Worm (Caenorhabditis elegans) whole organism, mixed stage, embryonic: ENCODE measurements around the gene mttu-1.

Experiments
- M03D4.4 ChIP-seq: sonication (generic microtip); optimal IDR thresholded peaks from 2 replicates; lab custom pipeline; 2017; ENCODE audit warnings: mild to moderate bottlenecking, missing genetic modification characterization, missing compliant biosample characterization
- bed-3 ChIP-seq: fragments of 200-800 bp; sonication (Bioruptor generic); optimal IDR thresholded peaks from 3 replicates; lab custom pipeline; 2018; ENCODE audit warnings: mild to moderate bottlenecking, missing genetic modification characterization, moderate library complexity, missing compliant biosample characterization
- blmp-1 ChIP-seq: fragments of 150-350 bp; optimal IDR thresholded peaks from 2 replicates; lab custom pipeline; 2014; ENCODE audit warnings: missing biosample characterization, missing genetic modification characterization
- ceh-39 ChIP-seq: fragments of 150-350 bp; optimal IDR thresholded peaks from 2 replicates; lab custom pipeline; 2014; ENCODE audit warnings: missing biosample characterization, missing genetic modification characterization
- ceh-43 ChIP-seq: fragments of 200-800 bp; sonication (Bioruptor generic); optimal IDR thresholded peaks from 2 replicates; lab custom pipeline; 2018; ENCODE audit warnings: mild to moderate bottlenecking, missing genetic modification characterization, moderate library complexity, missing compliant biosample characterization
- ceh-83 ChIP-seq: fragments of 200-800 bp; sonication (Bioruptor generic); optimal IDR thresholded peaks from 2 replicates; lab custom pipeline; 2018; ENCODE audit warnings: mild to moderate bottlenecking, missing genetic modification characterization, missing compliant biosample characterization
- ces-1 ChIP-seq: fragments of 150-350 bp; optimal IDR thresholded peaks from 2 replicates; lab custom pipeline; 2014; ENCODE audit warnings: missing biosample characterization, missing genetic modification reagents, missing genetic modification characterization
- cnd-1 ChIP-seq: fragments of 200-800 bp; sonication (Bioruptor generic); optimal IDR thresholded peaks from 2 replicates; lab custom pipeline; 2018; ENCODE audit warnings: mild to moderate bottlenecking, missing genetic modification characterization, missing compliant biosample characterization
- drap-1 ChIP-seq: fragments of 200-800 bp; sonication (Bioruptor generic); optimal IDR thresholded peaks from 3 replicates; lab custom pipeline; 2018; ENCODE audit warnings: mild to moderate bottlenecking, missing genetic modification characterization, missing compliant biosample characterization
- elt-1 ChIP-seq: sonication (generic microtip); optimal IDR thresholded peaks from 2 replicates; lab custom pipeline; 2017; ENCODE audit warnings: missing genetic modification characterization, mild to moderate bottlenecking, missing compliant biosample characterization, antibody characterized with exemption, moderate library complexity, borderline replicate concordance; ENCODE audit not compliant: insufficient read depth
- elt-3 ChIP-seq: fragments of 150-350 bp; optimal IDR thresholded peaks from 2 replicates; lab custom pipeline; 2014; ENCODE audit warnings: missing biosample characterization, missing genetic modification characterization
- flh-1 ChIP-seq: fragments of 200-800 bp; sonication (Bioruptor generic); optimal IDR thresholded peaks from 2 replicates; lab custom pipeline; 2018; ENCODE audit warnings: mild to moderate bottlenecking, missing genetic modification characterization, moderate library complexity, missing compliant biosample characterization
- ham-2 ChIP-seq: fragments of 200-800 bp; sonication (Bioruptor generic); optimal IDR thresholded peaks from 2 replicates; lab custom pipeline; 2018; ENCODE audit warnings: mild to moderate bottlenecking, missing genetic modification characterization, missing compliant biosample characterization
- hlh-1 ChIP-seq: fragments of 150-350 bp; optimal IDR thresholded peaks from 2 replicates; lab custom pipeline; 2014; ENCODE audit warnings: missing biosample characterization, missing genetic modification reagents, missing genetic modification characterization
- lin-13 ChIP-seq: fragments of 150-350 bp; optimal IDR thresholded peaks from 2 replicates; lab custom pipeline; 2014; ENCODE audit warnings: missing biosample characterization, missing genetic modification characterization
- lin-32 ChIP-seq: fragments of 200-800 bp; sonication (Bioruptor generic); optimal IDR thresholded peaks from 2 replicates; lab custom pipeline; 2018; ENCODE audit warnings: mild to moderate bottlenecking, missing genetic modification characterization, missing compliant biosample characterization
- lsy-2 ChIP-seq: fragments of 150-350 bp; optimal IDR thresholded peaks from 2 replicates; lab custom pipeline; 2014; ENCODE audit warnings: missing biosample characterization, missing genetic modification characterization
- mep-1 ChIP-seq: fragments of 150-350 bp; optimal IDR thresholded peaks from 2 replicates; lab custom pipeline; 2017; ENCODE audit warnings: missing biosample characterization, missing genetic modification reagents, missing genetic modification characterization, inconsistent platforms
- mls-2 ChIP-seq: sonication (generic microtip); optimal IDR thresholded peaks from 2 replicates; lab custom pipeline; 2016; ENCODE audit warnings: mild to moderate bottlenecking, missing genetic modification characterization, moderate library complexity, missing compliant biosample characterization
- nhr-12 ChIP-seq: fragments of 150-350 bp; optimal IDR thresholded peaks from 2 replicates; lab custom pipeline; 2014; ENCODE audit warnings: missing biosample characterization, missing genetic modification characterization
- nhr-2 ChIP-seq: fragments of 150-350 bp; optimal IDR thresholded peaks from 2 replicates; lab custom pipeline; 2014; ENCODE audit warnings: missing biosample characterization, missing genetic modification characterization
- nhr-237 ChIP-seq: fragments of 150-350 bp; optimal IDR thresholded peaks from 2 replicates; lab custom pipeline; 2014; ENCODE audit warnings: missing biosample characterization, missing genetic modification characterization
- nhr-28 ChIP-seq: fragments of 150-350 bp; optimal IDR thresholded peaks from 2 replicates; lab custom pipeline; 2014; ENCODE audit warnings: missing biosample characterization, missing genetic modification characterization
- nhr-76 ChIP-seq: sonication (generic microtip); optimal IDR thresholded peaks from 2 replicates; lab custom pipeline; 2017; ENCODE audit warnings: missing biosample characterization, missing genetic modification characterization
- pha-4 ChIP-seq: fragments of 150-350 bp; optimal IDR thresholded peaks from 2 replicates; lab custom pipeline; 2018; ENCODE audit warnings: missing biosample characterization, missing genetic modification reagents, missing genetic modification characterization
- sem-2 ChIP-seq: fragments of 200-800 bp; sonication (Bioruptor generic); optimal IDR thresholded peaks from 2 replicates; lab custom pipeline; 2018; ENCODE audit warnings: mild to moderate bottlenecking, missing genetic modification characterization, missing compliant biosample characterization
- snpc-4 ChIP-seq: fragments of 150-350 bp; optimal IDR thresholded peaks from 2 replicates; lab custom pipeline; 2014; ENCODE audit warnings: missing biosample characterization, missing genetic modification characterization
- sptf-1 ChIP-seq: sonication (generic microtip); optimal IDR thresholded peaks from 2 replicates; lab custom pipeline; 2017; ENCODE audit warnings: mild to moderate bottlenecking, missing genetic modification characterization, moderate library complexity, missing compliant biosample characterization
- tbx-8 ChIP-seq: fragments of 200-800 bp; sonication (Bioruptor generic); optimal IDR thresholded peaks from 2 replicates; lab custom pipeline; 2018; ENCODE audit warnings: mild to moderate bottlenecking, missing genetic modification characterization, moderate library complexity, missing compliant biosample characterization
- unc-120 ChIP-seq: sonication (generic microtip); optimal IDR thresholded peaks from 2 replicates; lab custom pipeline; 2017; ENCODE audit warnings: missing genetic modification characterization, missing compliant biosample characterization; ENCODE audit not compliant: poor library complexity, severe bottlenecking
- unc-39 ChIP-seq: fragments of 150-350 bp; optimal IDR thresholded peaks from 2 replicates; lab custom pipeline; 2014; ENCODE audit warnings: missing biosample characterization, missing genetic modification characterization
- unc-62 ChIP-seq: fragments of 150-350 bp; optimal IDR thresholded peaks from 2 replicates; lab custom pipeline; 2014; ENCODE audit warnings: missing biosample characterization, missing genetic modification reagents, missing genetic modification characterization
- zip-8 ChIP-seq: fragments of 150-350 bp; optimal IDR thresholded peaks from 2 replicates; lab custom pipeline; 2014; ENCODE audit warnings: missing biosample characterization, missing genetic modification characterization
- ztf-11 ChIP-seq: fragments of 150-350 bp; optimal IDR thresholded peaks from 2 replicates; lab custom pipeline; 2014; ENCODE audit warnings: missing biosample characterization, missing genetic modification characterization

The mttu-1 gene

ce11 chrIV:11285239-11285638, 11.4 kb downstream of the mttu-1 start:
- TF ChIP-seq ztf-11 (no peak), lsy-2 (tag; lab: Kevin White, UChicago) (no peak), cnd-1 (no peak), nhr-2 (no peak), elt-3 (tag; lab: Kevin White, UChicago) (no peak)

DNA sequence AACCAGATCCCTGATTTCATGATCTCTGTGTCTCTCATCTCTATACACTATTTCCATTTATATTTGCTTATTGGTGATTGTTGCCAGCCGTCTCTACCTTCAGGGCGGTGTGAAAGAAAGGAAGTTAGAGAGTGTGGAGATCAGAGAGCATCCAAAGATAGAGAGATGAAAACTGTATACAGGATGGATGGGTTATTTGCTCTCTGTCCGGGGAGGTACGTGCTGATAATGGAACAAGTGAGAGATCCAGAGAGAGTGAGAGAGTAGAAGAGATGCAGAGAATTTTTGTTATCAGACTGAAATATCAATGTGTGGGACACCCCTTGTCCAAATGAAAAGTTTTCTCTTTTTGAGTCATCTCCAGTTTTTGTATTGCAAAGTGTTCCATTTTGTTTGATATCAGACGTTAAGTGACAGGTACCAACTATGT, 12.6 kb downstream of the mttu-1 start:
- TF ChIP-seq pha-4 (tag; lab: Kevin White, UChicago) = peak; percentile 24
- no peak for TF ChIP-seq sptf-1 (tag; lab: Kevin White, UChicago)
- TF ChIP-seq, all 35 proteins: peak for 1

DNA sequence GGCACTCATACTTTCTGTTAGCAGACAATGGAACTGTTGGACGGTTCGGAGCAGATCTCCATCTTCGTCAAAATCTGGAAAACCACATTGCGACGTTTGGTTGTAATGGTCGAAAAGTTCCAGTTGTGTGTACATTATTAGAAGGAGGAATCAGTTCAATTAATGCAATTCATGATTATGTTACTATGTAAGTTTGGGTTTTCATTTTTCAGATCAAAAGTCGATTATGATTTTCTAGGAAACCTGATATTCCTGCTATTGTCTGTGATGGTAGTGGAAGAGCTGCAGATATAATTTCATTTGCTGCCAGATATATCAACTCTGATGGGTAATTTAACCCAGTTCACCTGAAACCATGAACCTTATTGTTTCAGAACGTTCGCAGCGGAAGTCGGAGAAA, 20.7 kb downstream of the mttu-1 start:
- TF ChIP-seq M03D4.4 (no peak), ceh-39 (tag; lab: Kevin White, UChicago) (no peak), nhr-2 (no peak), cnd-1 (no peak), flh-1 (GFP tag; lab: Kevin White, UChicago) (no peak), bed-3 (GFP tag; lab: Kevin White, UChicago) (no peak), nhr-12 (no peak), ham-2 (GFP tag; lab: Kevin White, UChicago) (no peak), unc-120 (tag; lab: Kevin White, UChicago) (no peak), sptf-1 (tag; lab: Kevin White, UChicago) (no peak), lin-32 (GFP tag; lab: Kevin White, UChicago) (no peak), sem-2 (no peak), ceh-83 (GFP tag; lab: Kevin White, UChicago) (no peak), ces-1 (no peak)

DNA sequence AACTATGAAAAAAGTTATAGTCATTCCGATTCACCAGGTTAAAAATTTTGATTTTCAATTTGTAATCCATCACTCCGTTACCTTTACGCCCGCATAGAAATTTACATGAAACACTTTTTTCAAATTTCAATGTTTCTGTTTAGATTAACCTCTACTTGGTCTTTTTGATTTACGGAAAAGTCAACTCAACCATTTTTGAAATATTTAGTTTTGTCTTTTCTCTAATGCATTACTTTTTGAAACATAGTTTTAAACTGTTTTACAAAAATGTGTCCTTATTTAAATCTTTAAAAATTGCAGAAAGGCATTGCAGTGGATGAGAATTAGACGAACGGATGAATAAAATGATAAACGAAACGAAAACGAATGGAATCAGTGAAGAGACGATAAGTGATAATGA, 23.5 kb downstream of the mttu-1 start, which contains the start of gene gtl-2:
Gene gtl-2 (plus strand): TSS at position 301 of the 400 bp plus-strand sequence.
- TF ChIP-seq unc-62 (GFP tag; lab: Kevin White, UChicago) = no peak
- no peak for TF ChIP-seq nhr-28 (tag; lab: Kevin White, UChicago)
- TF ChIP-seq sem-2 = no peak
- no peak for TF ChIP-seq unc-39 (tag; lab: Kevin White, UChicago)
- no peak for TF ChIP-seq lin-13 (tag; lab: Kevin White, UChicago)
- TF ChIP-seq tbx-8 (GFP tag; lab: Kevin White, UChicago) = no peak
- no peak for TF ChIP-seq hlh-1 (tag; lab: Kevin White, UChicago)
- TF ChIP-seq bed-3 (GFP tag; lab: Kevin White, UChicago) = no peak
- TF ChIP-seq drap-1 (GFP tag; lab: Kevin White, UChicago) = no peak
- TF ChIP-seq lsy-2 (tag; lab: Kevin White, UChicago) = no peak
- no peak for TF ChIP-seq mep-1
- TF ChIP-seq snpc-4 (tag; lab: Kevin White, UChicago) = no peak
- no peak for TF ChIP-seq ces-1
- no peak for TF ChIP-seq mls-2 (tag; lab: Kevin White, UChicago)
- no peak for TF ChIP-seq zip-8 (tag; lab: Kevin White, UChicago)
- TF ChIP-seq nhr-76 (tag; lab: Kevin White, UChicago) = no peak

- TF ChIP-seq sem-2 (no peak), nhr-237 (tag; lab: Kevin White, UChicago) (no peak)
These were observed 25.4 kb downstream of the mttu-1 start, which contains the start of gene nhr-7 for ce11 chrIV:11271262-11271661. nhr-7 (minus strand) TSS chrIV:11271362.

ce11 chrIV:11269483-11269882, 27.2 kb downstream of the mttu-1 start:
- no peak for TF ChIP-seq elt-1 (tag; lab: Kevin White, UChicago)
- TF ChIP-seq nhr-12 = no peak
- TF ChIP-seq lin-32 (GFP tag; lab: Kevin White, UChicago) = no peak
- TF ChIP-seq ceh-43 = no peak
- no peak for TF ChIP-seq ceh-83 (GFP tag; lab: Kevin White, UChicago)
- no peak for TF ChIP-seq flh-1 (GFP tag; lab: Kevin White, UChicago)
- TF ChIP-seq blmp-1 = no peak
- no peak for TF ChIP-seq ces-1
- TF ChIP-seq cnd-1 = no peak
- no peak for TF ChIP-seq ztf-11
- TF ChIP-seq unc-39 (tag; lab: Kevin White, UChicago) = no peak
- TF ChIP-seq drap-1 (GFP tag; lab: Kevin White, UChicago) = no peak
- no peak for TF ChIP-seq snpc-4 (tag; lab: Kevin White, UChicago)
- no peak for TF ChIP-seq hlh-1 (tag; lab: Kevin White, UChicago)
- TF ChIP-seq nhr-28 (tag; lab: Kevin White, UChicago) = no peak
- no peak for TF ChIP-seq sem-2
